Worm (Caenorhabditis elegans): ENCODE data around the gene fbxa-196.

The fbxa-196 gene

ce11 chrV:6413057-6413456 lies 35.4 kb upstream of the fbxa-196 start:
- TF ChIP-seq hlh-26 (GFP tag; conservative IDR thresholded peaks at IDR 0.05) (no peak), mel-28 (tag; optimal IDR thresholded peaks at IDR 0.05; ENCODE audit: borderline replicate concordance) (no peak), let-607 (tag; optimal IDR thresholded peaks at IDR 0.05) (peak; percentile 78 to 82), ztf-26 (tag; optimal IDR thresholded peaks at IDR 0.05) (no peak), mxl-1 (tag; optimal IDR thresholded peaks at IDR 0.05) (no peak), hmg-1.2 (GFP tag; IDR thresholded peaks at IDR 0.05) (no peak), egl-44 (GFP tag; IDR thresholded peaks at IDR 0.05) (peak; percentile 46; the same call in 1 of the 2 replicates), tbx-9 (tag; optimal IDR thresholded peaks at IDR 0.05; ENCODE audit: borderline replicate concordance) (no peak), tbp1 (GFP tag; optimal IDR thresholded peaks at IDR 0.05) (no peak), ceh-91 (GFP tag; IDR thresholded peaks at IDR 0.05) (no peak), K11D2.4 (GFP tag; IDR thresholded peaks at IDR 0.05) (no peak), Y53G8AR.9 (GFP tag; conservative IDR thresholded peaks at IDR 0.05) (no peak), zfh-2 (GFP tag; conservative IDR thresholded peaks at IDR 0.05) (no peak), attf-5 (GFP tag; optimal IDR thresholded peaks at IDR 0.05) (no peak), ztf-22 (GFP tag; optimal IDR thresholded peaks at IDR 0.05) (peak; percentile 51), ZK185.1 (tag; optimal IDR thresholded peaks at IDR 0.05; ENCODE audit: poor library complexity, severe bottlenecking) (no peak), F57A8.1 (GFP tag; optimal IDR thresholded peaks at IDR 0.05) (no peak), dox-1 (GFP tag; IDR thresholded peaks at IDR 0.05) (peak; percentile 51; the same call in 1 of the 2 replicates), Y67H2A.10 (GFP tag; conservative IDR thresholded peaks at IDR 0.05) (no peak), madf-8 (GFP tag; conservative IDR thresholded peaks at IDR 0.05) (no peak), let-526 (GFP tag; IDR thresholded peaks at IDR 0.05) (no peak), atf-7 (tag; optimal IDR thresholded peaks at IDR 0.05) (peak; percentile 69), nhr-80 (tag; optimal IDR thresholded peaks at IDR 0.05) (peak; percentile 96), ets-4 (GFP tag; optimal IDR thresholded peaks at IDR 0.05) (peak; percentile 94), nhr-120 (GFP tag; IDR thresholded peaks at IDR 0.05) (no peak), ccch-3 (GFP tag; optimal IDR thresholded peaks at IDR 0.05) (no peak), snpc-4 (GFP tag; optimal IDR thresholded peaks at IDR 0.05) (no peak), snpc-4 (tag; optimal IDR thresholded peaks at IDR 0.05) (no peak), chd-7 (tag; optimal IDR thresholded peaks at IDR 0.05) (peak; percentile 14), F33H1.4 (GFP tag; IDR thresholded peaks at IDR 0.05) (no peak)

DNA sequence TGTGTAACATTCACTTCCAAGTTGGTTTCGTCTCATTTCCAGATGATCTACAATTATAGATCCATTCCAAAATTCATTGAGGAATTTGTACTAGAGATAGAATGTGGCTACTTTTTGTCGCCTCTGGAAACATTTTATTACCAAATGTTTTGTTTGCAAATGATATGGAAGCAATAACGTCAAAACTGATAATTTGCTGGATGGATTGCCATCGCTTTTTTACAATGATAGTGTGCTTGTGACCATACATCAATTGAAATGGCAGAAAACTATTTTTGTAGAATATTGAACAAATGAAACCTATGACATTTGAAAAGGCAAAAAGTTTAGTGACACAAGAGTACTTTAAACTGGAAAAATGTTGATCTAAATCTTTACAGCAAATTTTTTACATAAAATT lies 34.0 kb upstream of the fbxa-196 start:
- TF ChIP-seq lin-40 (tag; optimal IDR thresholded peaks at IDR 0.05) (no peak), D2030.7 (GFP tag; IDR thresholded peaks at IDR 0.05) (no peak), nhr-80 (tag; optimal IDR thresholded peaks at IDR 0.05) (peak; percentile 53)

DNA sequence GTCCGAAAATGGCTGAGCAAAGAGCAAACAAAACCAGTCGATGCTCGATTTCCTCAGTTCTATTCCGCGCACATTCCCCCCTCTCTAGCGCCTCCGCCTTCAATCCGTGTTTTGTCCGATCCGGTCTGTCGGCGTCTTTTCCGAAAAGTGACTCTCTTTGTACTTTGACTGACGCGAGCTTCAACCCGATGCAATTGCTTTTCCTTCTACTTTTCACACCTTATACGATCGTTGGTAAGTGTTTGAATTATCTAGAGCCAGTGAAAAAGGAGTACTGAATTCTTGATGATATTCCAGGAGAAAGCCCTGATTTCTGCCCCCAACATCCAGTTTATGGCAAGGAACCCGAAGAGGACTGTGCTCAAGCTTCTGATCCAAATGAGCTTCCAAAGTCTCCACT lies 33.5 kb upstream of the fbxa-196 start, which contains the start of gene cht-6:
Gene cht-6 (plus strand): TSS at position 9 of the 400 bp plus-strand sequence.
- TF ChIP-seq F37B4.10 (GFP tag; IDR thresholded peaks at IDR 0.05): no peak
- TF ChIP-seq F33H1.4 (GFP tag; IDR thresholded peaks at IDR 0.05): no peak
- no peak for TF ChIP-seq F39B2.1 (GFP tag; IDR thresholded peaks at IDR 0.05)
- TF ChIP-seq die-1 (tag; optimal IDR thresholded peaks at IDR 0.05): no peak
- TF ChIP-seq let-526 (GFP tag; IDR thresholded peaks at IDR 0.05): no peak
- TF ChIP-seq nfya-1 (tag; optimal IDR thresholded peaks at IDR 0.05; ENCODE audit: borderline replicate concordance, insufficient read depth): no peak
- TF ChIP-seq tbp1 (GFP tag; optimal IDR thresholded peaks at IDR 0.05): no peak
- no peak for TF ChIP-seq Y79H2A.3 (GFP tag; conservative IDR thresholded peaks at IDR 0.05)
- TF ChIP-seq xnd-1 (tag; optimal IDR thresholded peaks at IDR 0.05): no peak
- TF ChIP-seq F10E7.11 (tag; optimal IDR thresholded peaks at IDR 0.05): no peak
- TF ChIP-seq bed-1 (GFP tag; IDR thresholded peaks at IDR 0.05): no peak
- TF ChIP-seq nhr-80 (tag; optimal IDR thresholded peaks at IDR 0.05): no peak
- TF ChIP-seq egl-44 (GFP tag; IDR thresholded peaks at IDR 0.05): no peak
- no peak for TF ChIP-seq ztf-26 (tag; optimal IDR thresholded peaks at IDR 0.05)
- no peak for TF ChIP-seq attf-6 (GFP tag; IDR thresholded peaks at IDR 0.05)
- TF ChIP-seq lsl-1 (GFP tag; optimal IDR thresholded peaks at IDR 0.05): no peak
- TF ChIP-seq chd-7 (tag; optimal IDR thresholded peaks at IDR 0.05): no peak

Data from whole organism, young adult.